Worm (Caenorhabditis elegans) whole organism, L1 larva: ENCODE results near the gene C31H2.4.

Experiments
- C16A3.4 ChIP-seq: fragments of 150-350 bp; optimal IDR thresholded peaks from 2 replicates; lab custom pipeline; 2014; ENCODE audit warnings: missing biosample characterization, missing genetic modification characterization
- F16B12.6 ChIP-seq: fragments of 150-350 bp; optimal IDR thresholded peaks from 2 replicates; lab custom pipeline; 2014; ENCODE audit warnings: missing biosample characterization, missing genetic modification characterization
- alr-1 ChIP-seq: fragments of 200-800 bp; sonication (Bioruptor generic); optimal IDR thresholded peaks from 2 replicates; lab custom pipeline; 2018; ENCODE audit warnings: borderline replicate concordance, mild to moderate bottlenecking, missing genetic modification characterization, missing compliant biosample characterization
- blmp-1 ChIP-seq: fragments of 150-350 bp; optimal IDR thresholded peaks from 2 replicates; lab custom pipeline; 2014; ENCODE audit warnings: missing biosample characterization, missing genetic modification characterization
- ceh-82 ChIP-seq, 3 experiments: fragments of 150-350 bp in 1 of 3; sonication (generic microtip) in 2 of 3; optimal IDR thresholded peaks; 2 replicates each; lab custom pipeline; 2014 to 2017; ENCODE audit warnings: missing biosample characterization in 3 of 3, missing genetic modification characterization in 3 of 3
- ceh-88 ChIP-seq: fragments of 200-800 bp; sonication (Bioruptor generic); IDR thresholded peaks from 2 replicates; pipeline ENCODE4 v1.3.6; 2022; ENCODE audit warnings: missing genetic modification characterization, missing compliant biosample characterization
- ces-1 ChIP-seq: fragments of 150-350 bp; optimal IDR thresholded peaks from 2 replicates; lab custom pipeline; 2014; ENCODE audit warnings: missing biosample characterization, missing genetic modification reagents, missing genetic modification characterization
- dsc-1 ChIP-seq: sonication (generic microtip); optimal IDR thresholded peaks from 2 replicates; lab custom pipeline; 2016; ENCODE audit warnings: mild to moderate bottlenecking, missing genetic modification characterization, missing compliant biosample characterization
- efl-3 ChIP-seq: fragments of 200-800 bp; sonication (Bioruptor generic); optimal IDR thresholded peaks from 2 replicates; lab custom pipeline; 2018; ENCODE audit warnings: mild to moderate bottlenecking, missing genetic modification characterization, missing compliant biosample characterization
- egl-13 ChIP-seq: sonication (generic microtip); optimal IDR thresholded peaks from 2 replicates; lab custom pipeline; 2016; ENCODE audit warnings: missing genotype, missing genetic modification reagents, missing genetic modification characterization, missing compliant biosample characterization
- egl-27 ChIP-seq, 2 experiments: fragments of 150-350 bp in 1 of 2; sonication (generic microtip); optimal IDR thresholded peaks; 3 replicates each; lab custom pipeline; 2017 to 2018; ENCODE audit warnings: missing biosample characterization in 2 of 2, missing genetic modification characterization in 2 of 2, missing genetic modification reagents in 2 of 2
- elt-2 ChIP-seq: sonication (generic microtip); optimal IDR thresholded peaks from 2 replicates; lab custom pipeline; 2016; ENCODE audit warnings: missing genetic modification characterization, mild to moderate bottlenecking, inconsistent platforms, missing compliant biosample characterization, missing genetic modification reagents
- ets-5 ChIP-seq: fragments of 200-800 bp; sonication (Bioruptor generic); IDR thresholded peaks from 2 replicates; pipeline ENCODE4 v1.3.6; 2022; ENCODE audit warnings: missing genetic modification characterization, missing compliant biosample characterization
- fkh-4 ChIP-seq: sonication (generic microtip); optimal IDR thresholded peaks from 2 replicates; lab custom pipeline; 2016; ENCODE audit warnings: missing compliant biosample characterization, missing genetic modification characterization, borderline replicate concordance
- grh-1 ChIP-seq: fragments of 200-800 bp; sonication (Bioruptor generic); IDR thresholded peaks from 2 replicates; pipeline ENCODE4 v1.3.6; 2022; ENCODE audit warnings: missing genetic modification reagents, missing genetic modification characterization, missing compliant biosample characterization
- hlh-17 ChIP-seq: fragments of 200-800 bp; sonication (Bioruptor generic); optimal IDR thresholded peaks from 2 replicates; lab custom pipeline; 2018; ENCODE audit warnings: missing genetic modification characterization, mild to moderate bottlenecking, missing compliant biosample characterization, moderate library complexity, borderline replicate concordance
- hpl-2 ChIP-seq: fragments of 150-350 bp; optimal IDR thresholded peaks from 2 replicates; lab custom pipeline; 2014; ENCODE audit warnings: missing biosample characterization, missing genetic modification reagents, missing genetic modification characterization
- isw-1 ChIP-seq: fragments of 200-800 bp; sonication (Bioruptor generic); IDR thresholded peaks from 2 replicates; pipeline ENCODE4 v1.3.6; 2022; ENCODE audit warnings: missing genetic modification characterization, missing compliant biosample characterization
- lin-13 ChIP-seq: fragments of 150-350 bp; optimal IDR thresholded peaks from 2 replicates; lab custom pipeline; 2014; ENCODE audit warnings: missing biosample characterization, missing genetic modification reagents, missing genetic modification characterization
- lin-14 ChIP-seq: fragments of 200-800 bp; sonication (Bioruptor generic); optimal IDR thresholded peaks from 2 replicates; lab custom pipeline; 2018; ENCODE audit warnings: mild to moderate bottlenecking, missing genetic modification characterization, moderate library complexity, missing compliant biosample characterization
- lin-35 ChIP-seq, 2 experiments: fragments of 150-350 bp; optimal IDR thresholded peaks; 2 replicates each; lab custom pipeline; 2014; ENCODE audit warnings: missing biosample characterization in 2 of 2, missing genetic modification characterization in 2 of 2, missing genetic modification reagents in 2 of 2
- lin-39 ChIP-seq: fragments of 150-350 bp; optimal IDR thresholded peaks from 2 replicates; lab custom pipeline; 2014; ENCODE audit warnings: missing biosample characterization, missing genetic modification reagents, missing genetic modification characterization
- mab-9 ChIP-seq: fragments of 200-800 bp; sonication (Bioruptor generic); IDR thresholded peaks from 2 replicates; pipeline ENCODE4 v1.3.6; 2022; ENCODE audit warnings: missing genetic modification reagents, missing genetic modification characterization, missing compliant biosample characterization
- mdl-1 ChIP-seq, 2 experiments: fragments of 150-350 bp; optimal IDR thresholded peaks; 2 replicates each; lab custom pipeline; 2014 to 2017; ENCODE audit warnings: missing biosample characterization in 2 of 2, missing genetic modification characterization in 2 of 2, inconsistent platforms in 1 of 2
- mep-1 ChIP-seq: fragments of 150-350 bp; optimal IDR thresholded peaks from 2 replicates; lab custom pipeline; 2014; ENCODE audit warnings: missing biosample characterization, missing genetic modification characterization
- nhr-19 ChIP-seq: fragments of 200-800 bp; sonication (Bioruptor generic); conservative IDR thresholded peaks from 2 replicates; pipeline ENCODE4 v1.3.6; 2022; ENCODE audit warnings: missing genetic modification characterization, missing compliant biosample characterization
- nhr-20 ChIP-seq: sonication (generic microtip); optimal IDR thresholded peaks from 2 replicates; lab custom pipeline; 2016; ENCODE audit warnings: mild to moderate bottlenecking, missing genetic modification characterization, missing compliant biosample characterization
- nhr-47 ChIP-seq: sonication (generic microtip); optimal IDR thresholded peaks from 2 replicates; lab custom pipeline; 2016; ENCODE audit warnings: mild to moderate bottlenecking, missing genetic modification characterization, moderate library complexity, missing compliant biosample characterization
- nhr-71 ChIP-seq: sonication (generic microtip); optimal IDR thresholded peaks from 2 replicates; lab custom pipeline; 2016; ENCODE audit warnings: mild to moderate bottlenecking, missing genetic modification characterization, moderate library complexity, missing compliant biosample characterization
- nhr-77 ChIP-seq: fragments of 150-350 bp; optimal IDR thresholded peaks from 2 replicates; lab custom pipeline; 2014; ENCODE audit warnings: missing biosample characterization, missing genetic modification characterization
- nhr-85 ChIP-seq: sonication (generic microtip); peaks from one replicate; lab custom pipeline; 2016; ENCODE audit warnings: missing genetic modification characterization, inconsistent platforms, missing compliant biosample characterization
- pag-3 ChIP-seq: sonication (generic microtip); optimal IDR thresholded peaks from 2 replicates; lab custom pipeline; 2017; ENCODE audit warnings: missing genetic modification characterization, mild to moderate bottlenecking, missing compliant biosample characterization, antibody characterized with exemption, borderline replicate concordance; ENCODE audit not compliant: insufficient read depth
- pqm-1 ChIP-seq: sonication (generic microtip); optimal IDR thresholded peaks from 3 replicates; lab custom pipeline; 2017; ENCODE audit warnings: missing biosample characterization, missing genetic modification characterization
- sptf-1 ChIP-seq: fragments of 150-350 bp; optimal IDR thresholded peaks from 2 replicates; lab custom pipeline; 2014; ENCODE audit warnings: missing biosample characterization, missing genetic modification characterization
- swsn-7 ChIP-seq: sonication (generic microtip); optimal IDR thresholded peaks from 2 replicates; lab custom pipeline; 2016; ENCODE audit warnings: missing genetic modification characterization, missing compliant biosample characterization
- unc-130 ChIP-seq: fragments of 150-350 bp; optimal IDR thresholded peaks from 2 replicates; lab custom pipeline; 2017; ENCODE audit warnings: missing biosample characterization, missing genetic modification characterization, inconsistent platforms
- unc-30 ChIP-seq: sonication (generic microtip); optimal IDR thresholded peaks from 2 replicates; lab custom pipeline; 2017; ENCODE audit warnings: missing biosample characterization, missing genetic modification characterization
- unc-98 ChIP-seq: fragments of 200-800 bp; sonication (Bioruptor generic); IDR thresholded peaks from 2 replicates; pipeline ENCODE4 v1.3.6; 2022; ENCODE audit warnings: missing genetic modification characterization, missing compliant biosample characterization
- xbp-1 ChIP-seq: sonication (generic microtip); optimal IDR thresholded peaks from 2 replicates; lab custom pipeline; 2016; ENCODE audit warnings: missing genetic modification characterization, missing compliant biosample characterization
- zip-4 ChIP-seq: fragments of 200-800 bp; sonication (Bioruptor generic); optimal IDR thresholded peaks from 2 replicates; lab custom pipeline; 2018; ENCODE audit warnings: mild to moderate bottlenecking, missing genetic modification characterization, moderate library complexity, missing compliant biosample characterization
- ztf-11 ChIP-seq, 2 experiments: sonication (generic microtip); optimal IDR thresholded peaks; 2 replicates each; lab custom pipeline; 2016 to 2017; ENCODE audit warnings: missing genetic modification characterization in 2 of 2, missing biosample characterization in 1 of 2, missing compliant biosample characterization in 1 of 2

Gene C31H2.4

DNA sequence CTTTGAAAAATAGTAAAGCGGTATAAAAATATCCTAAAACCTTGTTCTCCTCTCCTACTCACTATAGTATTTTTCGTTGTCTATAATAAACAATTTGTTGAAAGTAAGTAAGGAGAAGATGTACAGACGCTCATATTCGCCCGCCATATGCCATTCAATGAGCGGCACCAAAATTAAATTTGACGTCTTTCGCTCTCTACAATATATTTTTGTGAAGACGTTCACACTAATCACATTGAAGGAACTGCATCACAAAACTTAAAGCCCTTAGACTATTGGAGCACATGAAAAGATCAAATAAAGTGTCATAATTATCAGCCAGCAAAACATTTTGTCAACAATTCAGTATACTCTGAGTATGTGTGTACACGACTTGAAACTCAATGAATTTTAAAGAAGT is 27.7 kb downstream of the C31H2.4 start:
- TF ChIP-seq ceh-88 (GFP tag; lab: Robert Waterston, UW), result no peak
- TF ChIP-seq mdl-1 (tag; optimal IDR thresholded peaks at IDR 0.05; lab: Kevin White, UChicago), result no peak
- no peak for TF ChIP-seq ztf-11 (tag; optimal IDR thresholded peaks at IDR 0.05; lab: Kevin White, UChicago)
- TF ChIP-seq lin-39, result no peak
- TF ChIP-seq nhr-20 (tag; lab: Kevin White, UChicago), result no peak
- TF ChIP-seq elt-2 (tag; lab: Kevin White, UChicago), result no peak
- no peak for TF ChIP-seq pqm-1 (tag; lab: Kevin White, UChicago)
- TF ChIP-seq xbp-1 (tag; lab: Kevin White, UChicago), result no peak
- TF ChIP-seq ces-1 (GFP tag; lab: Kevin White, UChicago), result no peak
- TF ChIP-seq blmp-1, result no peak
- TF ChIP-seq, all 84 proteins: peak for 0

DNA sequence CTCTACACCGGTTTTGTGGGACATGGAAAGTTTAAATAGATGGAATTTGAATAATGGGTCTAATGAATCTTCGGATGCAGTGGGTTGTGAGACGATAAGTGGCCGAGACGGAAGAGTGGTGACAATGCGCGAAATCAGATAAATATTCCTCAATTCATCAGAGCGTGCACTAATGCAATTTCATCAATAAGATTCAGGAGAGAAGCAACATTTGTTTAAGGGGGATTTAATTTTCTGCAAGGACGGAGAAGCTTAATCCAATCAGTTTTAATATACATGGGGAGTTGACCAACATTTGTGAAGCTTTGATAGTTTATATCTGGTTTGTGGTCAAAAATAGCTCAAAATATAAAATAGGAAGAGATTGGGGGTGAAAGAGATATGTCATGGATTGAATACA is 30.0 kb downstream of the C31H2.4 start:
- TF ChIP-seq ces-1 (GFP tag; lab: Kevin White, UChicago), result peak; percentile 89
- TF ChIP-seq isw-1 (GFP tag; lab: Robert Waterston, UW), result no peak
- no peak for TF ChIP-seq alr-1 (tag; lab: Kevin White, UChicago)
- no peak for TF ChIP-seq ets-5 (GFP tag; lab: Robert Waterston, UW)
- no peak for TF ChIP-seq mab-9
- TF ChIP-seq hpl-2, result no peak
- no peak for TF ChIP-seq unc-30 (tag; lab: Kevin White, UChicago)
- TF ChIP-seq efl-3, result no peak
- no peak for TF ChIP-seq egl-27 (tag; optimal IDR thresholded peaks at IDR 0.05; lab: Kevin White, UChicago)
- TF ChIP-seq lin-39, result no peak
- no peak for TF ChIP-seq elt-2 (tag; lab: Kevin White, UChicago)
- TF ChIP-seq nhr-20 (tag; lab: Kevin White, UChicago), result no peak
- no peak for TF ChIP-seq lin-13 (GFP tag; lab: Kevin White, UChicago)
- TF ChIP-seq zip-4, result no peak
- no peak for TF ChIP-seq ceh-88 (GFP tag; lab: Robert Waterston, UW)
- TF ChIP-seq nhr-85, result peak; percentile 10
- no peak for TF ChIP-seq unc-130 (tag; lab: Kevin White, UChicago)
- TF ChIP-seq mep-1 (tag; lab: Kevin White, UChicago), result no peak
- TF ChIP-seq nhr-47 (tag; lab: Kevin White, UChicago), result peak; percentile 10
- TF ChIP-seq F16B12.6, result no peak
- TF ChIP-seq egl-13 (tag; lab: Kevin White, UChicago), result peak; percentile 43
- TF ChIP-seq blmp-1, result no peak
- peak; percentile 55 for TF ChIP-seq lin-14
- TF ChIP-seq hlh-17 (GFP tag; lab: Kevin White, UChicago), result no peak
- no peak for TF ChIP-seq ceh-82 (tag; optimal IDR thresholded peaks at IDR 0.05; lab: Kevin White, UChicago)
- TF ChIP-seq dsc-1 (tag; lab: Kevin White, UChicago), result peak; percentile 15
- TF ChIP-seq swsn-7 (tag; lab: Kevin White, UChicago), result no peak
- no peak for TF ChIP-seq fkh-4 (tag; lab: Kevin White, UChicago)
- TF ChIP-seq lin-35 (GFP tag; optimal IDR thresholded peaks at IDR 0.05; lab: Kevin White, UChicago), result no peak
- no peak for TF ChIP-seq unc-98 (GFP tag; lab: Robert Waterston, UW)
- no peak for TF ChIP-seq grh-1
- no peak for TF ChIP-seq nhr-19
- TF ChIP-seq ztf-11 (tag; optimal IDR thresholded peaks at IDR 0.05; lab: Kevin White, UChicago), result no peak
- TF ChIP-seq nhr-77 (tag; lab: Kevin White, UChicago), result no peak
- TF ChIP-seq pag-3 (tag; lab: Kevin White, UChicago), result no peak
- TF ChIP-seq sptf-1, result no peak
- TF ChIP-seq nhr-71 (tag; lab: Kevin White, UChicago), result peak; percentile 4
- TF ChIP-seq C16A3.4 (tag; lab: Kevin White, UChicago), result no peak
